Worm (Caenorhabditis elegans): ENCODE measurements around the gene mttu-1.

- no peak for TF ChIP-seq lim-6 (tag; optimal IDR thresholded peaks at IDR 0.05)
- TF ChIP-seq eyg-1 (tag; optimal IDR thresholded peaks at IDR 0.05), result no peak
- no peak for TF ChIP-seq dmd-4 (tag; optimal IDR thresholded peaks at IDR 0.05; ENCODE audit: borderline replicate concordance)
- TF ChIP-seq pax-1 (tag; optimal IDR thresholded peaks at IDR 0.05), result no peak
- TF ChIP-seq sox-4 (tag; optimal IDR thresholded peaks at IDR 0.05), result no peak
- TF ChIP-seq ceh-48 (tag; optimal IDR thresholded peaks at IDR 0.05), result no peak
These were observed 12.6 kb downstream of the mttu-1 start for ce11 chrIV:11284102-11284531.

Measured in whole organism, late embryonic.